Fruit fly (Drosophila melanogaster): Measurements from ENCODE around the gene RpS9.

- no peak for TF ChIP-seq CG3919 (GFP tag; optimal IDR thresholded peaks at IDR 0.05)
- no peak for TF ChIP-seq Hr38 (GFP tag; optimal IDR thresholded peaks at IDR 0.05)
- no peak for TF ChIP-seq CG6276 (GFP tag; optimal IDR thresholded peaks at IDR 0.05)
- no peak for TF ChIP-seq CG10669 (GFP tag; optimal IDR thresholded peaks at IDR 0.05)
- TF ChIP-seq CG16779 (tag; optimal IDR thresholded peaks at IDR 0.05): no peak
- TF ChIP-seq Ets96B (tag; optimal IDR thresholded peaks at IDR 0.05): peak; percentile 52
- peak; percentile 65 for TF ChIP-seq CG34406 (GFP tag; optimal IDR thresholded peaks at IDR 0.05)
- no peak for TF ChIP-seq Sox14 (GFP tag; optimal IDR thresholded peaks at IDR 0.05)
- no peak for TF ChIP-seq CG11762 (GFP tag; optimal IDR thresholded peaks at IDR 0.05; ENCODE audit: insufficient read depth)
- TF ChIP-seq CG9139 (GFP tag; optimal IDR thresholded peaks at IDR 0.05): no peak
- TF ChIP-seq CG31627 (GFP tag; optimal IDR thresholded peaks at IDR 0.05): no peak
These were observed 2.7 kb downstream of the RpS9 start for dm6 chr3L:9508653-9509036.
